Worm (Caenorhabditis elegans): ENCODE data around the gene pro-1.

DNA sequence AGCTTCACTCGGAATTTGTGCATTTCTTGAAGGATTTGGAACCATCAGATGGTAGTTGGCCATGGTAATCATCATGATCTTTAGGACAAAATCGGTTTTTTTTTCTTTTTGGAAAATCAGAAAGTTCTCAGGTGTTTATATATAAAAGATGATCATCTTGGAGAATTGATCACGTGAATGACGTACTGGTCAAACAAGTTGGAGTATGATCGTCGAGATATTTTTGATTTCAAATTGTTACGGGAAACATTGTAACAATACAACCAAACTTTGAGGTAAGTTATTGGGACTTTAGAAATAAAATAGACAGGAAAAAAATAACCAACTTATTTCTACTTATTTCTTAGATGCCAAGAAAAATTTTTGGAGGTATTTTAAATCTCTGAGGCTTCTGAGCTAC, 22.8 kb downstream of the pro-1 start, which contains the start of gene F59B10.4:
- TF ChIP-seq him-1 (tag; optimal IDR thresholded peaks at IDR 0.05) (no peak), W03F9.2 (tag; optimal IDR thresholded peaks at IDR 0.05) (no peak), dao-5 (tag; optimal IDR thresholded peaks at IDR 0.05) (no peak)
